Worm (Caenorhabditis elegans) whole organism, young adult: Measurements from ENCODE around the gene pal-1.
A peak's percentile ranks its signal among the peaks of the same experiment; 100 is the strongest.

Source experiments
- B0035.1 ChIP-seq: sonication (generic microtip); optimal IDR thresholded peaks from 2 replicates; lab custom pipeline; 2016; ENCODE audit warnings: missing genetic modification characterization, mild to moderate bottlenecking, missing compliant biosample characterization, missing genotype, missing genetic modification reagents
- C17E4.6 ChIP-seq: fragments of 200-800 bp; sonication (Bioruptor generic); IDR thresholded peaks from 2 replicates; pipeline ENCODE4 v1.3.6; 2022; ENCODE audit warnings: missing genetic modification reagents, missing genetic modification characterization, missing compliant biosample characterization
- D2030.7 ChIP-seq: fragments of 200-800 bp; sonication (Bioruptor generic); IDR thresholded peaks from 2 replicates; pipeline ENCODE4 v1.3.6; 2022; ENCODE audit warnings: missing genetic modification reagents, missing genetic modification characterization, missing compliant biosample characterization
- F10E7.11 ChIP-seq: sonication (generic microtip); optimal IDR thresholded peaks from 2 replicates; lab custom pipeline; 2017; ENCODE audit warnings: mild to moderate bottlenecking, missing genetic modification characterization, moderate library complexity, missing compliant biosample characterization
- F33H1.4 ChIP-seq: fragments of 200-800 bp; sonication (Bioruptor generic); IDR thresholded peaks from 2 replicates; pipeline ENCODE4 v1.3.6; 2022; ENCODE audit warnings: missing genetic modification reagents, missing genetic modification characterization, missing compliant biosample characterization
- F37B4.10 ChIP-seq: fragments of 200-800 bp; sonication (Bioruptor generic); IDR thresholded peaks from 2 replicates; pipeline ENCODE4 v1.3.6; 2022; ENCODE audit warnings: missing genetic modification characterization, missing compliant biosample characterization
- F55B11.4 ChIP-seq: sonication (generic microtip); optimal IDR thresholded peaks from 2 replicates; lab custom pipeline; 2016; ENCODE audit warnings: missing compliant biosample characterization, missing genetic modification characterization, borderline replicate concordance; ENCODE audit not compliant: insufficient read depth
- K11D2.4 ChIP-seq: fragments of 200-800 bp; sonication (Bioruptor generic); IDR thresholded peaks from 2 replicates; pipeline ENCODE4 v1.3.6; 2022; ENCODE audit warnings: missing genetic modification reagents, missing genetic modification characterization, missing compliant biosample characterization
- K12H6.12 ChIP-seq: fragments of 200-800 bp; sonication (Bioruptor generic); optimal IDR thresholded peaks from 2 replicates; lab custom pipeline; 2018; ENCODE audit warnings: mild to moderate bottlenecking, missing genetic modification characterization, missing compliant biosample characterization
- Y53F4B.3 ChIP-seq: fragments of 200-800 bp; sonication (Bioruptor generic); IDR thresholded peaks from 2 replicates; pipeline ENCODE4 v1.3.6; 2022; ENCODE audit warnings: missing genetic modification reagents, missing genetic modification characterization, missing compliant biosample characterization
- Y53G8AR.9 ChIP-seq: fragments of 200-800 bp; sonication (Bioruptor generic); conservative IDR thresholded peaks from 2 replicates; pipeline ENCODE4 v1.3.6; 2022; ENCODE audit warnings: missing genetic modification reagents, missing genetic modification characterization, missing compliant biosample characterization
- atf-7 ChIP-seq: sonication (generic microtip); optimal IDR thresholded peaks from 2 replicates; lab custom pipeline; 2017; ENCODE audit warnings: mild to moderate bottlenecking, missing genetic modification characterization, missing compliant biosample characterization
- attf-5 ChIP-seq: fragments of 200-800 bp; sonication (Bioruptor generic); optimal IDR thresholded peaks from 2 replicates; lab custom pipeline; 2018; ENCODE audit warnings: mild to moderate bottlenecking, missing genetic modification characterization, missing compliant biosample characterization
- cebp-1 ChIP-seq, 2 experiments: fragments of 200-800 bp in 1 of 2; sonication (Bioruptor generic) in 1 of 2; sonication (generic microtip) in 1 of 2; IDR thresholded peaks in 1 of 2; optimal IDR thresholded peaks in 1 of 2; 2 replicates each; pipeline versions ENCODE4 v1.3.6 to Lab custom; 2017 to 2022; ENCODE audit warnings: missing compliant biosample characterization in 2 of 2, missing genetic modification characterization in 2 of 2, mild to moderate bottlenecking in 1 of 2, missing genetic modification reagents in 1 of 2, moderate library complexity in 1 of 2
- cebp-2 ChIP-seq: fragments of 200-800 bp; sonication (Bioruptor generic); IDR thresholded peaks from 2 replicates; pipeline ENCODE4 v1.3.6; 2022; ENCODE audit warnings: missing genetic modification characterization, missing compliant biosample characterization
- ceh-91 ChIP-seq: fragments of 200-800 bp; sonication (Bioruptor generic); IDR thresholded peaks from 2 replicates; pipeline ENCODE4 v1.3.6; 2022; ENCODE audit warnings: missing genetic modification reagents, missing genetic modification characterization, missing compliant biosample characterization
- dox-1 ChIP-seq: fragments of 200-800 bp; sonication (Bioruptor generic); IDR thresholded peaks from 2 replicates; pipeline ENCODE4 v1.3.6; 2022; ENCODE audit warnings: missing genetic modification reagents, missing genetic modification characterization, missing compliant biosample characterization
- ekl-4 ChIP-seq: fragments of 200-800 bp; sonication (Bioruptor generic); IDR thresholded peaks from 2 replicates; pipeline ENCODE4 v1.3.6; 2022; ENCODE audit warnings: missing genetic modification reagents, missing genetic modification characterization, missing compliant biosample characterization
- ets-4 ChIP-seq: fragments of 200-800 bp; sonication (Bioruptor generic); optimal IDR thresholded peaks from 2 replicates; lab custom pipeline; 2018; ENCODE audit warnings: mild to moderate bottlenecking, missing genetic modification characterization, missing compliant biosample characterization
- hlh-26 ChIP-seq: fragments of 200-800 bp; sonication (Bioruptor generic); conservative IDR thresholded peaks from 2 replicates; pipeline ENCODE4 v1.3.6; 2022; ENCODE audit warnings: missing genetic modification reagents, missing genetic modification characterization, missing compliant biosample characterization
- hmg-1.2 ChIP-seq: fragments of 200-800 bp; sonication (Bioruptor generic); IDR thresholded peaks from 2 replicates; pipeline ENCODE4 v1.3.6; 2022; ENCODE audit warnings: missing genetic modification reagents, missing genetic modification characterization, missing compliant biosample characterization
- hrde-1 ChIP-seq: sonication (generic microtip); optimal IDR thresholded peaks from 2 replicates; lab custom pipeline; 2016; ENCODE audit warnings: missing genetic modification characterization, mild to moderate bottlenecking, missing compliant biosample characterization, moderate library complexity, missing genotype, missing genetic modification reagents, borderline replicate concordance
- hsf-1 ChIP-seq: fragments of 200-800 bp; sonication (Bioruptor generic); IDR thresholded peaks from 2 replicates; pipeline ENCODE4 v1.3.6; 2022; ENCODE audit warnings: missing genetic modification reagents, missing genetic modification characterization, missing compliant biosample characterization
- let-526 ChIP-seq: fragments of 200-800 bp; sonication (Bioruptor generic); IDR thresholded peaks from 2 replicates; pipeline ENCODE4 v1.3.6; 2022; ENCODE audit warnings: missing genetic modification reagents, missing genetic modification characterization, missing compliant biosample characterization
- let-607 ChIP-seq, 2 experiments: fragments of 200-800 bp in 1 of 2; sonication (Bioruptor generic) in 1 of 2; sonication (generic microtip) in 1 of 2; optimal IDR thresholded peaks; 2 replicates each; lab custom pipeline; 2016 to 2018; ENCODE audit warnings: mild to moderate bottlenecking in 2 of 2, missing compliant biosample characterization in 2 of 2, missing genetic modification characterization in 2 of 2, moderate library complexity in 2 of 2, missing genotype in 1 of 2
- lin-26 ChIP-seq: fragments of 200-800 bp; sonication (Bioruptor generic); IDR thresholded peaks from 2 replicates; pipeline ENCODE4 v1.3.6; 2022; ENCODE audit warnings: missing genetic modification reagents, missing genetic modification characterization, missing compliant biosample characterization
- lin-40 ChIP-seq: sonication (generic microtip); optimal IDR thresholded peaks from 2 replicates; lab custom pipeline; 2016; ENCODE audit warnings: missing genetic modification characterization, mild to moderate bottlenecking, missing compliant biosample characterization, missing genotype, missing genetic modification reagents
- madf-10 ChIP-seq: sonication (generic microtip); optimal IDR thresholded peaks from 2 replicates; lab custom pipeline; 2016; ENCODE audit warnings: mild to moderate bottlenecking, missing genetic modification characterization, missing compliant biosample characterization
- madf-3 ChIP-seq: fragments of 200-800 bp; sonication (Bioruptor generic); IDR thresholded peaks from 2 replicates; pipeline ENCODE4 v1.3.6; 2022; ENCODE audit warnings: missing genetic modification reagents, missing genetic modification characterization, missing compliant biosample characterization
- mel-28 ChIP-seq: sonication (generic microtip); optimal IDR thresholded peaks from 2 replicates; lab custom pipeline; 2016; ENCODE audit warnings: borderline replicate concordance, mild to moderate bottlenecking, missing genetic modification characterization, missing compliant biosample characterization
- nfyb-1 ChIP-seq: fragments of 200-800 bp; sonication (Bioruptor generic); IDR thresholded peaks from 2 replicates; pipeline ENCODE4 v1.3.6; 2022; ENCODE audit warnings: missing genetic modification reagents, missing genetic modification characterization, missing compliant biosample characterization
- nhr-80 ChIP-seq: sonication (generic microtip); optimal IDR thresholded peaks from 2 replicates; lab custom pipeline; 2016; ENCODE audit warnings: missing genetic modification characterization, missing compliant biosample characterization
- pbrm-1 ChIP-seq: fragments of 200-800 bp; sonication (Bioruptor generic); IDR thresholded peaks from 2 replicates; pipeline ENCODE4 v1.3.6; 2022; ENCODE audit warnings: missing genetic modification reagents, missing genetic modification characterization, missing compliant biosample characterization
- pha-4 ChIP-seq: fragments of 150-350 bp; sonication (generic microtip); optimal IDR thresholded peaks from 2 replicates; lab custom pipeline; 2014; ENCODE audit warnings: missing biosample characterization, missing genetic modification reagents, missing genetic modification characterization
- repo-1 ChIP-seq: sonication (generic microtip); optimal IDR thresholded peaks from 2 replicates; lab custom pipeline; 2017; ENCODE audit warnings: mild to moderate bottlenecking, missing genetic modification characterization, missing compliant biosample characterization
- sdz-38 ChIP-seq: sonication (generic microtip); optimal IDR thresholded peaks from 2 replicates; lab custom pipeline; 2016; ENCODE audit warnings: missing genotype, missing genetic modification characterization, missing compliant biosample characterization
- sea-2 ChIP-seq: fragments of 200-800 bp; sonication (Bioruptor generic); IDR thresholded peaks from 2 replicates; pipeline ENCODE4 v1.3.6; 2022; ENCODE audit warnings: missing genetic modification characterization, missing compliant biosample characterization
- snpc-1.1 ChIP-seq: sonication (generic microtip); optimal IDR thresholded peaks from 2 replicates; lab custom pipeline; 2017; ENCODE audit warnings: missing genetic modification characterization, mild to moderate bottlenecking, missing compliant biosample characterization, antibody characterized with exemption, moderate library complexity, missing genotype, missing genetic modification reagents; ENCODE audit not compliant: insufficient read depth
- snpc-4 ChIP-seq, 5 experiments: fragments of 150-350 bp in 1 of 5; sonication (generic microtip) in 4 of 5; optimal IDR thresholded peaks; 2 replicates each; lab custom pipeline; 2014 to 2018; ENCODE audit warnings: missing genetic modification characterization in 5 of 5, missing biosample characterization in 3 of 5, antibody characterized with exemption in 2 of 5, mild to moderate bottlenecking in 2 of 5, missing compliant biosample characterization in 2 of 5, missing genotype in 2 of 5, moderate library complexity in 2 of 5, missing genetic modification reagents in 1 of 5
- tbp1 ChIP-seq: fragments of 200-800 bp; sonication (Bioruptor generic); optimal IDR thresholded peaks from 2 replicates; lab custom pipeline; 2018; ENCODE audit warnings: mild to moderate bottlenecking, missing genetic modification characterization, missing compliant biosample characterization
- unc-62 ChIP-seq: fragments of 150-350 bp; optimal IDR thresholded peaks from 2 replicates; lab custom pipeline; 2014; ENCODE audit warnings: missing biosample characterization, missing genetic modification reagents, missing genetic modification characterization
- ztf-22 ChIP-seq: fragments of 200-800 bp; sonication (Bioruptor generic); optimal IDR thresholded peaks from 2 replicates; lab custom pipeline; 2018; ENCODE audit warnings: mild to moderate bottlenecking, missing genetic modification characterization, moderate library complexity, missing compliant biosample characterization
- ztf-28 ChIP-seq: fragments of 200-800 bp; sonication (Bioruptor generic); IDR thresholded peaks from 2 replicates; pipeline ENCODE4 v1.3.6; 2022; ENCODE audit warnings: missing genetic modification reagents, missing genetic modification characterization, missing compliant biosample characterization
- ztf-6 ChIP-seq: fragments of 200-800 bp; sonication (Bioruptor generic); IDR thresholded peaks from 2 replicates; pipeline ENCODE4 v1.3.6; 2022; ENCODE audit warnings: missing genetic modification reagents, missing genetic modification characterization, missing compliant biosample characterization

The pal-1 gene

ce11 chrIII:4796536-4796935 is 12.8 kb downstream of the pal-1 start, which contains the start of gene tag-325:
TSS of gene tag-325 (plus strand) at chrIII:4796836.
- no peak for TF ChIP-seq cebp-1 (GFP tag; IDR thresholded peaks at IDR 0.05; lab: Robert Waterston, UW)
- peak; percentile 60 for TF ChIP-seq cebp-1 (tag; optimal IDR thresholded peaks at IDR 0.05; lab: Kevin White, UChicago)
- TF ChIP-seq hrde-1 (tag; lab: Kevin White, UChicago), result no peak
- TF ChIP-seq sdz-38 (tag; lab: Kevin White, UChicago), result no peak
- TF ChIP-seq, all 124 proteins: peak for 1

- TF ChIP-seq B0035.1 (tag; lab: Kevin White, UChicago), result no peak
- no peak for TF ChIP-seq ztf-6 (GFP tag; lab: Robert Waterston, UW)
- TF ChIP-seq dox-1, result peak; percentile 75
- TF ChIP-seq nfyb-1 (GFP tag; lab: Robert Waterston, UW), result peak; percentile 65
- TF ChIP-seq ets-4, result peak; percentile 22
- peak; percentile 92 for TF ChIP-seq attf-5 (GFP tag; lab: Kevin White, UChicago)
- peak; percentile 19 for TF ChIP-seq unc-62 (GFP tag; lab: Kevin White, UChicago)
- TF ChIP-seq let-526 (GFP tag; lab: Robert Waterston, UW), result 0 out of 2 replicates have a peak, but pooled peaks have one; percentile 36
- no peak for TF ChIP-seq pha-4 (tag; lab: Kevin White, UChicago)
- no peak for TF ChIP-seq F33H1.4
- TF ChIP-seq let-607 (tag; optimal IDR thresholded peaks at IDR 0.05; lab: Kevin White, UChicago), result peak in 1 of 2 experiments; percentile 17
- peak; percentile 23 for TF ChIP-seq lin-40 (tag; lab: Kevin White, UChicago)
- no peak for TF ChIP-seq F55B11.4 (tag; lab: Kevin White, UChicago)
- no peak for TF ChIP-seq cebp-2 (GFP tag; lab: Robert Waterston, UW)
- no peak for TF ChIP-seq hlh-26 (GFP tag; lab: Robert Waterston, UW)
- no peak for TF ChIP-seq madf-10 (tag; lab: Kevin White, UChicago)
- TF ChIP-seq lin-26 (GFP tag; lab: Robert Waterston, UW), result 0 out of 2 replicates have a peak, but pooled peaks have one; percentile 8
- no peak for TF ChIP-seq C17E4.6 (GFP tag; lab: Robert Waterston, UW)
- TF ChIP-seq snpc-4 (GFP tag; optimal IDR thresholded peaks at IDR 0.05; lab: Kevin White, UChicago), result no peak
- peak; percentile 13 to 62 (median 54) for TF ChIP-seq snpc-4 (tag; optimal IDR thresholded peaks at IDR 0.05; lab: Kevin White, UChicago)
- TF ChIP-seq repo-1 (tag; lab: Kevin White, UChicago), result peak; percentile 18
- 0 out of 2 replicates have a peak, but pooled peaks have one; percentile 15 for TF ChIP-seq ekl-4 (GFP tag; lab: Robert Waterston, UW)
- no peak for TF ChIP-seq madf-3 (GFP tag; lab: Robert Waterston, UW)
- TF ChIP-seq tbp1 (GFP tag; lab: Kevin White, UChicago), result peak; percentile 48
- no peak for TF ChIP-seq atf-7 (tag; lab: Kevin White, UChicago)
- TF ChIP-seq mel-28 (tag; lab: Kevin White, UChicago), result no peak
- TF ChIP-seq ceh-91, result no peak
- TF ChIP-seq K12H6.12 (tag; lab: Kevin White, UChicago), result peak; percentile 59
- no peak for TF ChIP-seq ztf-28 (GFP tag; lab: Robert Waterston, UW)
- TF ChIP-seq snpc-1.1 (tag; lab: Kevin White, UChicago), result peak; percentile 30
- 0 out of 2 replicates have a peak, but pooled peaks have one; percentile 51 for TF ChIP-seq Y53G8AR.9 (GFP tag; lab: Robert Waterston, UW)
- TF ChIP-seq sdz-38 (tag; lab: Kevin White, UChicago), result no peak
- peak; percentile 62; the same call in 1 of the 2 replicates for TF ChIP-seq pbrm-1 (GFP tag; lab: Robert Waterston, UW)
- TF ChIP-seq Y53F4B.3 (GFP tag; lab: Robert Waterston, UW), result no peak
- no peak for TF ChIP-seq D2030.7
- no peak for TF ChIP-seq F10E7.11
- TF ChIP-seq K11D2.4 (GFP tag; lab: Robert Waterston, UW), result peak; percentile 20; the same call in 1 of the 2 replicates
- TF ChIP-seq hsf-1 (GFP tag; lab: Robert Waterston, UW), result peak; percentile 46; the same call in 1 of the 2 replicates
- no peak for TF ChIP-seq sea-2 (GFP tag; lab: Robert Waterston, UW)
- no peak for TF ChIP-seq ztf-22 (GFP tag; lab: Kevin White, UChicago)
- TF ChIP-seq nhr-80 (tag; lab: Kevin White, UChicago), result peak; percentile 69
- TF ChIP-seq F37B4.10 (GFP tag; lab: Robert Waterston, UW), result no peak
- peak; percentile 84 for TF ChIP-seq hmg-1.2
Observed at ce11 chrIII:4796039-4796438, 13.3 kb downstream of the pal-1 start.
